Fruit fly (Drosophila melanogaster) whole organism, wandering third instar larva: ENCODE measurements around the gene Clp.

Experiments used
- Abd-B ChIP-seq: fragments of >200 bp; optimal IDR thresholded peaks from 2 replicates; lab custom pipeline; 2017; ENCODE audit warnings: missing biosample characterization, missing genetic modification characterization
- CG32264 ChIP-seq: fragments of 200-800 bp; sonication (Bioruptor generic); optimal IDR thresholded peaks from 2 replicates; lab custom pipeline; 2016; ENCODE audit warnings: missing biosample characterization, missing genetic modification characterization
- CG9705 ChIP-seq: fragments of 200-800 bp; sonication (Bioruptor generic); optimal IDR thresholded peaks from 2 replicates; lab custom pipeline; 2018; ENCODE audit warnings: missing biosample characterization, mild to moderate bottlenecking, missing genetic modification characterization
- CrebA ChIP-seq: fragments of 200-800 bp; sonication (Bioruptor generic); optimal IDR thresholded peaks from 2 replicates; lab custom pipeline; 2016; ENCODE audit warnings: missing biosample characterization, mild to moderate bottlenecking, missing genetic modification characterization, borderline replicate concordance
- Dfd ChIP-seq: fragments of >200 bp; optimal IDR thresholded peaks from 2 replicates; lab custom pipeline; 2017; ENCODE audit warnings: missing biosample characterization, missing genetic modification characterization
- Dif ChIP-seq: fragments of 200-275, 200-300 bp; sonication (Bioruptor generic); optimal IDR thresholded peaks from 2 replicates; lab custom pipeline; 2018; ENCODE audit warnings: missing biosample characterization, missing genetic modification characterization; ENCODE audit not compliant: partially characterized antibody
- GATAd ChIP-seq: sonication (Bioruptor generic); optimal IDR thresholded peaks from 2 replicates; lab custom pipeline; 2016; ENCODE audit warnings: missing biosample characterization, missing genetic modification characterization
- HLH106 ChIP-seq: fragments of 200-800 bp; optimal IDR thresholded peaks from 3 replicates; lab custom pipeline; 2019; ENCODE audit warnings: missing biosample characterization, mild to moderate bottlenecking, missing genetic modification characterization, moderate library complexity
- Hnf4 ChIP-seq: fragments of 200-800 bp; sonication (Bioruptor generic); optimal IDR thresholded peaks from 2 replicates; lab custom pipeline; 2016; ENCODE audit warnings: missing biosample characterization, mild to moderate bottlenecking, missing genetic modification characterization
- Hr78 ChIP-seq: fragments of >200 bp; optimal IDR thresholded peaks from 2 replicates; lab custom pipeline; 2017; ENCODE audit warnings: missing biosample characterization, missing genetic modification characterization
- Hr83 ChIP-seq: fragments of 200-300 bp; sonication (Bioruptor generic); optimal IDR thresholded peaks from 2 replicates; lab custom pipeline; 2016; ENCODE audit warnings: missing biosample characterization, mild to moderate bottlenecking, missing genetic modification characterization, moderate library complexity; ENCODE audit not compliant: poor library complexity, severe bottlenecking
- Jra ChIP-seq: sonication (Bioruptor generic); optimal IDR thresholded peaks from 2 replicates; lab custom pipeline; 2016; ENCODE audit warnings: missing biosample characterization, missing genetic modification characterization
- Mio ChIP-seq: sonication (Bioruptor generic); optimal IDR thresholded peaks from 2 replicates; lab custom pipeline; 2016; ENCODE audit warnings: missing biosample characterization, missing genetic modification characterization
- Myc ChIP-seq: fragments of >200 bp; optimal IDR thresholded peaks from 2 replicates; lab custom pipeline; 2017
- N ChIP-seq: fragments of >200 bp; optimal IDR thresholded peaks from 2 replicates; lab custom pipeline; 2018; ENCODE audit warnings: missing biosample characterization, missing external identifiers, missing genetic modification characterization
- OdsH ChIP-seq: fragments of 200-800 bp; sonication (Bioruptor generic); optimal IDR thresholded peaks from 2 replicates; lab custom pipeline; 2016; ENCODE audit warnings: missing biosample characterization, mild to moderate bottlenecking, missing genetic modification characterization
- Rel ChIP-seq, 2 experiments: fragments of 200-800 bp; sonication (Bioruptor generic) in 1 of 2; optimal IDR thresholded peaks; 2 replicates in 1 of 2; 3 replicates in 1 of 2; lab custom pipeline; 2016 to 2019; ENCODE audit warnings: mild to moderate bottlenecking in 2 of 2, missing biosample characterization in 2 of 2, missing genetic modification characterization in 2 of 2, moderate library complexity in 1 of 2
- Sp1 ChIP-seq: fragments of 200-800 bp; sonication (Bioruptor generic); optimal IDR thresholded peaks from 3 replicates; lab custom pipeline; 2019; ENCODE audit warnings: missing biosample characterization, mild to moderate bottlenecking, missing genetic modification characterization, moderate library complexity
- Vsx2 ChIP-seq: fragments of 200-300, 225-300 bp; sonication (Bioruptor generic); optimal IDR thresholded peaks from 2 replicates; lab custom pipeline; 2018; ENCODE audit warnings: missing biosample characterization, missing genetic modification characterization; ENCODE audit not compliant: partially characterized antibody
- br ChIP-seq: fragments of 200-800 bp; sonication (Bioruptor generic); optimal IDR thresholded peaks from 2 replicates; lab custom pipeline; 2016; ENCODE audit warnings: missing biosample characterization, missing genetic modification characterization
- brk ChIP-seq: fragments of 200-800 bp; sonication (Bioruptor generic); optimal IDR thresholded peaks from 2 replicates; lab custom pipeline; 2016; ENCODE audit warnings: missing biosample characterization, mild to moderate bottlenecking, missing genetic modification characterization
- dl ChIP-seq, 2 experiments: fragments of 175-275, 200-275 bp in 1 of 2; fragments of 200-275 bp in 1 of 2; sonication (Bioruptor generic); optimal IDR thresholded peaks; lab custom pipeline; 2018; ENCODE audit warnings: mild to moderate bottlenecking in 2 of 2, missing biosample characterization in 2 of 2, missing genetic modification characterization in 2 of 2, moderate library complexity in 2 of 2; ENCODE audit not compliant: partially characterized antibody in 2 of 2, insufficient read depth in 1 of 2
- dmrt93B ChIP-seq: fragments of 200-800 bp; sonication (Bioruptor generic); optimal IDR thresholded peaks from 2 replicates; lab custom pipeline; 2018; ENCODE audit warnings: missing biosample characterization, mild to moderate bottlenecking, missing genetic modification characterization
- dsf ChIP-seq: sonication (Bioruptor generic); optimal IDR thresholded peaks from 2 replicates; lab custom pipeline; 2016; ENCODE audit warnings: missing biosample characterization, missing genetic modification characterization, borderline replicate concordance
- ey ChIP-seq: fragments of 200-800 bp; sonication (Bioruptor generic); optimal IDR thresholded peaks from 2 replicates; lab custom pipeline; 2016; ENCODE audit warnings: missing biosample characterization, missing genetic modification characterization
- foxo ChIP-seq, 2 experiments: fragments of 200-800 bp; sonication (Bioruptor generic); optimal IDR thresholded peaks; 2 replicates in 1 of 2; 3 replicates in 1 of 2; lab custom pipeline; 2016 to 2017; ENCODE audit warnings: missing biosample characterization in 2 of 2, missing genetic modification characterization in 2 of 2
- fru ChIP-seq: fragments of 200-800 bp; sonication (Bioruptor generic); optimal IDR thresholded peaks from 3 replicates; lab custom pipeline; 2016; ENCODE audit warnings: missing biosample characterization, mild to moderate bottlenecking, missing genetic modification characterization
- h ChIP-seq: fragments of 200-800 bp; sonication (Bioruptor generic); optimal IDR thresholded peaks from 3 replicates; lab custom pipeline; 2016; ENCODE audit warnings: missing biosample characterization, mild to moderate bottlenecking, missing genetic modification characterization
- jim ChIP-seq: fragments of 175-275, 200-325 bp; sonication (Bioruptor generic); optimal IDR thresholded peaks from 2 replicates; lab custom pipeline; 2016; ENCODE audit warnings: missing biosample characterization, mild to moderate bottlenecking, missing genetic modification characterization
- lola ChIP-seq: fragments of >200 bp; optimal IDR thresholded peaks from 2 replicates; lab custom pipeline; 2017; ENCODE audit warnings: missing biosample characterization, missing genetic modification characterization
- pan ChIP-seq: fragments of >200 bp; optimal IDR thresholded peaks from 2 replicates; lab custom pipeline; 2017
- psq ChIP-seq: fragments of 200-800 bp; sonication (Bioruptor generic); optimal IDR thresholded peaks from 3 replicates; lab custom pipeline; 2017; ENCODE audit warnings: missing biosample characterization, mild to moderate bottlenecking, missing genetic modification characterization, moderate library complexity
- rgr ChIP-seq: fragments of 200-800 bp; sonication (Bioruptor generic); optimal IDR thresholded peaks from 3 replicates; lab custom pipeline; 2016; ENCODE audit warnings: missing biosample characterization, mild to moderate bottlenecking, missing genetic modification characterization
- sage ChIP-seq: fragments of 200-800 bp; sonication (Bioruptor generic); optimal IDR thresholded peaks from 2 replicates; lab custom pipeline; 2016; ENCODE audit warnings: missing biosample characterization, mild to moderate bottlenecking, missing genetic modification characterization
- sv ChIP-seq: fragments of 200-800 bp; sonication (Bioruptor generic); optimal IDR thresholded peaks from 3 replicates; lab custom pipeline; 2016; ENCODE audit warnings: missing biosample characterization, missing genetic modification characterization
- tai ChIP-seq: sonication (Bioruptor generic); optimal IDR thresholded peaks from 2 replicates; lab custom pipeline; 2016; ENCODE audit warnings: missing biosample characterization, missing genetic modification characterization
- usp ChIP-seq: fragments of >200 bp; optimal IDR thresholded peaks from 2 replicates; lab custom pipeline; 2017; ENCODE audit warnings: missing biosample characterization, missing genetic modification characterization
- woc ChIP-seq: sonication (Bioruptor generic); optimal IDR thresholded peaks from 2 replicates; lab custom pipeline; 2016; ENCODE audit warnings: missing biosample characterization, mild to moderate bottlenecking, missing genetic modification characterization

Gene Clp

dm6 chr2L:847189-847987 lies 27.6 kb downstream of the Clp start (continued):
- TF ChIP-seq Vsx2 (GFP tag; lab: Kevin White, UChicago), result no peak

- no peak for TF ChIP-seq dl (GFP tag; optimal IDR thresholded peaks at IDR 0.05; lab: Kevin White, UChicago; ENCODE audit: insufficient read depth in 1 of 2, partially characterized antibody in 2 of 2)
- peak; percentile 90 for TF ChIP-seq Hnf4 (GFP tag; lab: Kevin White, UChicago)
- peak; percentile 30 to 92 for TF ChIP-seq foxo (GFP tag; optimal IDR thresholded peaks at IDR 0.05; lab: Kevin White, UChicago)
- no peak for TF ChIP-seq usp
- TF ChIP-seq sage, result peak; percentile 32
- peak; percentile 89 for TF ChIP-seq fru
- no peak for TF ChIP-seq brk (GFP tag; lab: Kevin White, UChicago)
- TF ChIP-seq Hr78, result no peak
- no peak for TF ChIP-seq CrebA (GFP tag; lab: Kevin White, UChicago)
- peak; percentile 83 for TF ChIP-seq Jra (GFP tag; lab: Kevin White, UChicago)
- peak; percentile 13 for TF ChIP-seq Mio (GFP tag; lab: Kevin White, UChicago)
- peak; percentile 81 for TF ChIP-seq psq (GFP tag; lab: Kevin White, UChicago)
- TF ChIP-seq Dif (GFP tag; lab: Kevin White, UChicago), result peak; percentile 21
- TF ChIP-seq woc, result peak; percentile 91
- TF ChIP-seq br, result peak; percentile 89
- TF ChIP-seq Myc, result no peak
- peak; percentile 82 for TF ChIP-seq rgr (GFP tag; lab: Kevin White, UChicago)
- no peak for TF ChIP-seq sv
- peak; percentile 85 for TF ChIP-seq ey (GFP tag; lab: Kevin White, UChicago)
- TF ChIP-seq CG32264, result peak; percentile 67
- peak; percentile 61 for TF ChIP-seq dmrt93B
- no peak for TF ChIP-seq Vsx2 (GFP tag; lab: Kevin White, UChicago)
- TF ChIP-seq lola (GFP tag; lab: Kevin White, UChicago), result no peak
- TF ChIP-seq N (GFP tag; lab: Kevin White, UChicago), result no peak
- TF ChIP-seq Sp1, result peak; percentile 83
- peak; percentile 86 for TF ChIP-seq HLH106 (tag; lab: Kevin White, UChicago)
- TF ChIP-seq Hr83 (GFP tag; lab: Kevin White, UChicago), result peak; percentile 89
- peak; percentile 86 for TF ChIP-seq h (GFP tag; lab: Kevin White, UChicago)
- no peak for TF ChIP-seq Abd-B (GFP tag; lab: Kevin White, UChicago)
- peak; percentile 76 for TF ChIP-seq CG9705 (GFP tag; lab: Kevin White, UChicago)
- peak; percentile 83 for TF ChIP-seq OdsH
- TF ChIP-seq GATAd (GFP tag; lab: Kevin White, UChicago), result no peak
- no peak for TF ChIP-seq dsf (GFP tag; lab: Kevin White, UChicago)
- TF ChIP-seq Dfd (GFP tag; lab: Kevin White, UChicago), result no peak
- no peak for TF ChIP-seq pan
- no peak for TF ChIP-seq tai (GFP tag; lab: Kevin White, UChicago)
- TF ChIP-seq jim (GFP tag; lab: Kevin White, UChicago), result no peak
- TF ChIP-seq Rel (GFP tag; optimal IDR thresholded peaks at IDR 0.05; lab: Kevin White, UChicago), result peak; percentile 64
- TF ChIP-seq Rel (tag; optimal IDR thresholded peaks at IDR 0.05; lab: Kevin White, UChicago), result peak; percentile 48
These were observed 28.3 kb downstream of the Clp start for dm6 chr2L:847988-848622.
